Fruit fly (Drosophila melanogaster) Kc167 (cell line): ENCODE results near the gene CG12517.

Source experiments
- Myc ChIP-seq: fragments of >200 bp; optimal IDR thresholded peaks from 2 replicates; lab custom pipeline; 2017; ENCODE audit warnings: missing external identifiers
- insv ChIP-seq: fragments of >200 bp; optimal IDR thresholded peaks from 3 replicates; lab custom pipeline; 2018; ENCODE audit warnings: missing external identifiers
- psq ChIP-seq: fragments of >200 bp; optimal IDR thresholded peaks from 2 replicates; lab custom pipeline; 2017; ENCODE audit warnings: missing external identifiers
- ttk ChIP-seq: sonication (Bioruptor generic); optimal IDR thresholded peaks from 2 replicates; lab custom pipeline; 2017; ENCODE audit warnings: missing external identifiers

- TF ChIP-seq insv (lab: Kevin White, UChicago) (no peak), psq (lab: Kevin White, UChicago) (no peak), ttk (no peak), Myc (lab: Kevin White, UChicago) (no peak)
These were observed 28.3 kb upstream of the CG12517 start for dm6 chr2L:10841619-10842018.
